Fruit fly (Drosophila melanogaster) whole organism, embryonic: ENCODE measurements around the gene CG6356.
A peak's percentile ranks its signal among the peaks of the same experiment; 100 is the strongest.

ENCODE experiments used
- Atf3 ChIP-seq: fragments of 200-800 bp; sonication (Bioruptor generic); optimal IDR thresholded peaks from 3 replicates; lab custom pipeline; 2016; ENCODE audit warnings: missing biosample characterization, missing genetic modification characterization
- Awh ChIP-seq: fragments of 200-800 bp; sonication (Bioruptor generic); IDR thresholded peaks from 2 replicates; pipeline ENCODE4, ENCODE4 v1.3.6; 2022; ENCODE audit warnings: missing biosample characterization, missing genetic modification characterization
- BtbVII ChIP-seq: fragments of 200-800 bp; sonication (Bioruptor generic); optimal IDR thresholded peaks from 3 replicates; lab custom pipeline; 2017; ENCODE audit warnings: missing biosample characterization, mild to moderate bottlenecking, missing genetic modification characterization
- CG10147 ChIP-seq: fragments of 200-800 bp; sonication (Bioruptor generic); optimal IDR thresholded peaks from 2 replicates; lab custom pipeline; 2019; ENCODE audit warnings: missing biosample characterization, mild to moderate bottlenecking, missing genetic modification characterization, moderate library complexity
- CG10321 ChIP-seq: fragments of 200-800 bp; sonication (Bioruptor generic); IDR thresholded peaks from 2 replicates; pipeline ENCODE4 v1.3.6; 2022; ENCODE audit warnings: missing biosample characterization, missing genetic modification characterization
- CG10959 ChIP-seq: fragments of 200-800 bp; sonication (Bioruptor generic); IDR thresholded peaks from 2 replicates; pipeline ENCODE4 v1.3.6; 2022; ENCODE audit warnings: missing biosample characterization, missing genetic modification characterization
- CG12299 ChIP-seq: fragments of 200-800 bp; sonication (Bioruptor generic); optimal IDR thresholded peaks from 2 replicates; lab custom pipeline; 2018; ENCODE audit warnings: missing biosample characterization, mild to moderate bottlenecking, missing genetic modification characterization
- CG13123 ChIP-seq: fragments of 200-800 bp; sonication (Bioruptor generic); optimal IDR thresholded peaks from 2 replicates; lab custom pipeline; 2016; ENCODE audit warnings: missing biosample characterization, missing genetic modification characterization
- CG17359 ChIP-seq: fragments of 200-800 bp; sonication (Bioruptor generic); optimal IDR thresholded peaks from 3 replicates; lab custom pipeline; 2018; ENCODE audit warnings: missing biosample characterization, mild to moderate bottlenecking, missing genetic modification characterization, moderate library complexity
- CG18599 ChIP-seq: fragments of 200-800 bp; sonication (Bioruptor generic); optimal IDR thresholded peaks from 3 replicates; lab custom pipeline; 2017; ENCODE audit warnings: missing biosample characterization, missing genetic modification characterization, mild to moderate bottlenecking, moderate library complexity, missing genetic modification reagents
- CG2202 ChIP-seq: fragments of 200-800 bp; sonication (Bioruptor generic); optimal IDR thresholded peaks from 2 replicates; lab custom pipeline; 2018; ENCODE audit warnings: missing biosample characterization, mild to moderate bottlenecking, missing genetic modification characterization
- CG31224 ChIP-seq: fragments of 200-800 bp; sonication (Bioruptor generic); IDR thresholded peaks from 2 replicates; pipeline ENCODE4 v1.3.6; 2022; ENCODE audit warnings: missing biosample characterization, missing genetic modification characterization
- CG34376 ChIP-seq: fragments of 200-800 bp; sonication (Bioruptor generic); optimal IDR thresholded peaks from 2 replicates; lab custom pipeline; 2018; ENCODE audit warnings: missing biosample characterization, mild to moderate bottlenecking, missing genetic modification characterization
- CG42726 ChIP-seq: fragments of 200-800 bp; sonication (Bioruptor generic); IDR thresholded peaks from 2 replicates; pipeline ENCODE4 v1.3.6; 2022; ENCODE audit warnings: missing biosample characterization, missing genetic modification characterization; ENCODE audit not compliant: partially characterized antibody
- CG5180 ChIP-seq: fragments of 200-800 bp; sonication (Bioruptor generic); optimal IDR thresholded peaks from 3 replicates; lab custom pipeline; 2017; ENCODE audit warnings: missing biosample characterization, missing genetic modification characterization, mild to moderate bottlenecking, moderate library complexity, missing genetic modification reagents
- CG6854 ChIP-seq: fragments of 200-800 bp; sonication (Bioruptor generic); optimal IDR thresholded peaks from 3 replicates; lab custom pipeline; 2017; ENCODE audit warnings: missing biosample characterization, mild to moderate bottlenecking, missing genetic modification characterization
- CG7372 ChIP-seq: fragments of 200-800 bp; sonication (Bioruptor generic); IDR thresholded peaks from 2 replicates; pipeline ENCODE4 v1.3.6; 2022; ENCODE audit warnings: missing biosample characterization, missing genetic modification characterization
- CG7987 ChIP-seq: fragments of 200-800 bp; sonication (Bioruptor generic); optimal IDR thresholded peaks from 2 replicates; lab custom pipeline; 2018; ENCODE audit warnings: missing biosample characterization, mild to moderate bottlenecking, missing genetic modification characterization, moderate library complexity
- Dek ChIP-seq: fragments of 200-800 bp; sonication (Bioruptor generic); optimal IDR thresholded peaks from 3 replicates; lab custom pipeline; 2019; ENCODE audit warnings: missing biosample characterization, mild to moderate bottlenecking, missing genetic modification characterization, moderate library complexity
- HLH3B ChIP-seq: fragments of 200-800 bp; sonication (Bioruptor generic); IDR thresholded peaks from 2 replicates; pipeline ENCODE4 v1.3.6; 2022; ENCODE audit warnings: missing biosample characterization, missing genetic modification characterization
- HmgZ ChIP-seq: fragments of 200-800 bp; sonication (Bioruptor generic); optimal IDR thresholded peaks from 2 replicates; lab custom pipeline; 2018; ENCODE audit warnings: missing biosample characterization, mild to moderate bottlenecking, missing genetic modification characterization
- Jarid2 ChIP-seq: fragments of 200-800 bp; sonication (Bioruptor generic); optimal IDR thresholded peaks from 3 replicates; lab custom pipeline; 2017; ENCODE audit warnings: mild to moderate bottlenecking, missing biosample characterization, missing genetic modification reagents, missing genetic modification characterization
- NC2α ChIP-seq: fragments of 200-800 bp; sonication (Bioruptor generic); optimal IDR thresholded peaks from 2 replicates; lab custom pipeline; 2016; ENCODE audit warnings: missing biosample characterization, missing genetic modification characterization
- Neu2 ChIP-seq: fragments of 200-800 bp; sonication (Bioruptor generic); optimal IDR thresholded peaks from 3 replicates; lab custom pipeline; 2016; ENCODE audit warnings: missing biosample characterization, missing genetic modification characterization, borderline replicate concordance
- Pdp1 ChIP-seq, 2 experiments: fragments of 200-800 bp; sonication (Bioruptor generic); optimal IDR thresholded peaks; 3 replicates each; lab custom pipeline; 2016; ENCODE audit warnings: missing biosample characterization in 2 of 2, missing genetic modification characterization in 2 of 2, mild to moderate bottlenecking in 1 of 2, moderate library complexity in 1 of 2
- Ptx1 ChIP-seq: fragments of 200-800 bp; sonication (Bioruptor generic); IDR thresholded peaks from 2 replicates; pipeline ENCODE4 v1.3.6; 2022; ENCODE audit warnings: missing biosample characterization, missing genetic modification characterization
- ato ChIP-seq: fragments of 200-800 bp; sonication (Bioruptor generic); IDR thresholded peaks from 2 replicates; pipeline ENCODE4 v1.3.6; 2022; ENCODE audit warnings: missing biosample characterization, missing genetic modification characterization; ENCODE audit not compliant: partially characterized antibody
- br ChIP-seq: fragments of >200 bp; optimal IDR thresholded peaks from 2 replicates; lab custom pipeline; 2017
- chinmo ChIP-seq: fragments of 200-800 bp; sonication (Bioruptor generic); IDR thresholded peaks from 4 replicates; pipeline ENCODE4 v1.3.6; 2022; ENCODE audit warnings: missing biosample characterization, missing genetic modification characterization; ENCODE audit not compliant: partially characterized antibody
- cwo ChIP-seq: fragments of 200-800 bp; sonication (Bioruptor generic); optimal IDR thresholded peaks from 3 replicates; lab custom pipeline; 2017; ENCODE audit warnings: missing biosample characterization, missing genetic modification characterization, mild to moderate bottlenecking, moderate library complexity, missing genetic modification reagents
- en ChIP-seq: fragments of 200-800 bp; sonication (Bioruptor generic); optimal IDR thresholded peaks from 2 replicates; lab custom pipeline; 2016; ENCODE audit warnings: missing biosample characterization, missing genetic modification characterization
- fd102C ChIP-seq: fragments of 200-800 bp; sonication (Bioruptor generic); optimal IDR thresholded peaks from 2 replicates; lab custom pipeline; 2018; ENCODE audit warnings: missing biosample characterization, mild to moderate bottlenecking, missing genetic modification characterization, moderate library complexity
- fd64A ChIP-seq: fragments of 200-800 bp; sonication (Bioruptor generic); optimal IDR thresholded peaks from 3 replicates; lab custom pipeline; 2018; ENCODE audit warnings: missing biosample characterization, mild to moderate bottlenecking, missing genetic modification characterization
- grau ChIP-seq: fragments of 200-800 bp; optimal IDR thresholded peaks from 3 replicates; lab custom pipeline; 2019; ENCODE audit warnings: missing biosample characterization, mild to moderate bottlenecking, missing genetic modification characterization, moderate library complexity
- h ChIP-seq: fragments of >200 bp; optimal IDR thresholded peaks from 2 replicates; lab custom pipeline; 2017
- inv ChIP-seq: fragments of 200-800 bp; sonication (Bioruptor generic); IDR thresholded peaks from 2 replicates; pipeline ENCODE4 v1.3.6; 2022; ENCODE audit warnings: missing biosample characterization, missing genetic modification characterization; ENCODE audit not compliant: partially characterized antibody
- jumu ChIP-seq: fragments of 200-800 bp; sonication (Bioruptor generic); optimal IDR thresholded peaks from 3 replicates; lab custom pipeline; 2016; ENCODE audit warnings: missing biosample characterization, missing genetic modification characterization
- nerfin-1 ChIP-seq: fragments of 200-800 bp; sonication (Bioruptor generic); optimal IDR thresholded peaks from 3 replicates; lab custom pipeline; 2019; ENCODE audit warnings: missing biosample characterization, mild to moderate bottlenecking, missing genetic modification characterization, moderate library complexity
- nerfin-2 ChIP-seq: fragments of 200-800 bp; sonication (Bioruptor generic); IDR thresholded peaks from 2 replicates; pipeline ENCODE4 v1.3.6; 2022; ENCODE audit warnings: missing biosample characterization, missing genetic modification characterization; ENCODE audit not compliant: partially characterized antibody
- pb ChIP-seq: fragments of 200-800 bp; sonication (Bioruptor generic); optimal IDR thresholded peaks from 3 replicates; lab custom pipeline; 2016; ENCODE audit warnings: missing biosample characterization, missing genetic modification characterization
- pzg ChIP-seq: fragments of 200-800 bp; sonication (Bioruptor generic); optimal IDR thresholded peaks from 3 replicates; lab custom pipeline; 2018; ENCODE audit warnings: missing biosample characterization, mild to moderate bottlenecking, missing genetic modification characterization, moderate library complexity
- ranshi ChIP-seq: fragments of 200-800 bp; sonication (Bioruptor generic); IDR thresholded peaks from 2 replicates; pipeline ENCODE4 v1.3.6; 2022; ENCODE audit warnings: missing biosample characterization, missing genetic modification characterization
- rib ChIP-seq: fragments of 200-800 bp; sonication (Bioruptor generic); IDR thresholded peaks from 2 replicates; pipeline ENCODE4 v1.3.6; 2022; ENCODE audit warnings: missing biosample characterization, missing genetic modification characterization
- scrt ChIP-seq: fragments of 200-800 bp; sonication (Bioruptor generic); optimal IDR thresholded peaks from 2 replicates; lab custom pipeline; 2018; ENCODE audit warnings: missing biosample characterization, mild to moderate bottlenecking, missing genetic modification characterization, moderate library complexity
- sima ChIP-seq: fragments of 200-800 bp; sonication (Bioruptor generic); optimal IDR thresholded peaks from 2 replicates; lab custom pipeline; 2016; ENCODE audit warnings: missing biosample characterization, missing genetic modification characterization
- sob ChIP-seq: fragments of 200-800 bp; sonication (Bioruptor generic); IDR thresholded peaks from 2 replicates; pipeline ENCODE4 v1.3.6; 2022; ENCODE audit warnings: missing biosample characterization, missing genetic modification characterization
- stc ChIP-seq: fragments of 200-800 bp; sonication (Bioruptor generic); IDR thresholded peaks from 2 replicates; pipeline ENCODE4 v1.3.6; 2022; ENCODE audit warnings: missing biosample characterization, missing genetic modification characterization
- stwl ChIP-seq: fragments of 200-800 bp; sonication (Bioruptor generic); optimal IDR thresholded peaks from 3 replicates; lab custom pipeline; 2018; ENCODE audit warnings: missing biosample characterization, mild to moderate bottlenecking, missing genetic modification characterization, moderate library complexity
- tx ChIP-seq: fragments of 200-800 bp; sonication (Bioruptor generic); optimal IDR thresholded peaks from 2 replicates; lab custom pipeline; 2016; ENCODE audit warnings: missing biosample characterization, missing genetic modification characterization
- vnd ChIP-seq: fragments of 200-800 bp; sonication (Bioruptor generic); IDR thresholded peaks from 3 replicates; pipeline ENCODE4 v1.3.6; 2022; ENCODE audit warnings: missing biosample characterization, missing genetic modification characterization; ENCODE audit not compliant: partially characterized antibody

Gene CG6356

DNA sequence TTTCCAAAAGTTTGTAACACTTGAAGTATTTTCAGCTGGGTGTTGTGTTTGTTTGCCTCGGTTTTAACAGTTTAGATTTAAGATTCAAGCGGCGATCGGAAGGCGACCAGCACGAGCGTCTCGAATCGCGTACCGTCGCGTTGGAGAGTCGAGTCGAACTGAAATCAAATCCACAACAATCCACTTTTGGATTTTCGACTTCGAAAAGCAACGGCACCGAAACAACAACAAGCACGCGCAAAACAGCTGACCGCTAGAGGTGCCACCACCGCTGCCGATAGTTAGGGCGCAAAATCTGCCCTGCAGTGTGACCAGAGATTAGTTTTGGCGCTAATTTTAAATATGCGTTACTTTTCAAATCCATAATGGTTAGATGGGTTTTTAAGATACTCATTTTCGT lies 12.7 kb upstream of the CG6356 start, which contains the start of gene jar (continued):
- TF ChIP-seq Ptx1 = 0 out of 2 replicates have a peak, but pooled peaks have one; percentile 17
- peak; percentile 24 for TF ChIP-seq CG2202 (tag; lab: Kevin White, UChicago)
- peak; percentile 25; the same call in 1 of the 2 replicates for TF ChIP-seq ranshi
- TF ChIP-seq HmgZ (tag; lab: Kevin White, UChicago) = peak; percentile 68
- TF ChIP-seq ato (GFP tag; lab: Robert Waterston, UW) = peak; percentile 88
- peak; percentile 83 for TF ChIP-seq inv (GFP tag; lab: Robert Waterston, UW)
- TF ChIP-seq sima (GFP tag; lab: Kevin White, UChicago) = no peak
- peak; percentile 28 for TF ChIP-seq pb
- TF ChIP-seq fd102C (GFP tag; lab: Kevin White, UChicago) = peak; percentile 21
- peak; percentile 92 for TF ChIP-seq CG42726
- peak; percentile 79 for TF ChIP-seq CG34376 (GFP tag; lab: Kevin White, UChicago)
- TF ChIP-seq chinmo = peak; percentile 95; the same call in 3 of the 4 replicates
- 0 out of 2 replicates have a peak, but pooled peaks have one; percentile 45 for TF ChIP-seq Awh (GFP tag; lab: Robert Waterston, UW)
- no peak for TF ChIP-seq tx
- TF ChIP-seq cwo (GFP tag; lab: Kevin White, UChicago) = no peak
- TF ChIP-seq scrt = peak; percentile 22
- TF ChIP-seq Pdp1 (GFP tag; optimal IDR thresholded peaks at IDR 0.05; lab: Kevin White, UChicago) = peak in 1 of 2 experiments; percentile 12
- peak; percentile 43 for TF ChIP-seq grau (tag; lab: Kevin White, UChicago)
- peak; percentile 54; the same call in 1 of the 2 replicates for TF ChIP-seq nerfin-2
- peak; percentile 1 for TF ChIP-seq CG18599 (GFP tag; lab: Kevin White, UChicago)
- TF ChIP-seq nerfin-1 (tag; lab: Kevin White, UChicago) = peak; percentile 50
- no peak for TF ChIP-seq jumu
- peak; percentile 38 for TF ChIP-seq CG17359 (tag; lab: Kevin White, UChicago)
- peak; percentile 56 for TF ChIP-seq CG5180 (GFP tag; lab: Kevin White, UChicago)
- TF ChIP-seq rib (GFP tag; lab: Robert Waterston, UW) = peak; percentile 65
- peak; percentile 1 for TF ChIP-seq fd64A (GFP tag; lab: Kevin White, UChicago)
- TF ChIP-seq CG7987 (GFP tag; lab: Kevin White, UChicago) = peak; percentile 71
- peak; percentile 25 for TF ChIP-seq Dek
- no peak for TF ChIP-seq CG7372 (GFP tag; lab: Robert Waterston, UW)
- no peak for TF ChIP-seq h
- peak; percentile 74 for TF ChIP-seq vnd (GFP tag; lab: Robert Waterston, UW)
- peak; percentile 66 for TF ChIP-seq CG10147 (GFP tag; lab: Kevin White, UChicago)
- TF ChIP-seq CG12299 (tag; lab: Kevin White, UChicago) = no peak
- TF ChIP-seq CG10321 = no peak
- TF ChIP-seq HLH3B = peak; percentile 9; the same call in 1 of the 2 replicates
- TF ChIP-seq BtbVII (GFP tag; lab: Kevin White, UChicago) = peak; percentile 45
- peak; percentile 46; the same call in 1 of the 2 replicates for TF ChIP-seq sob (GFP tag; lab: Robert Waterston, UW)
- no peak for TF ChIP-seq Neu2 (GFP tag; lab: Kevin White, UChicago)
- peak; percentile 35 for TF ChIP-seq stwl (tag; lab: Kevin White, UChicago)
- peak; percentile 97 for TF ChIP-seq pzg (GFP tag; lab: Kevin White, UChicago)
- no peak for TF ChIP-seq Atf3 (GFP tag; lab: Kevin White, UChicago)
- no peak for TF ChIP-seq en (GFP tag; lab: Kevin White, UChicago)
- TF ChIP-seq CG6854 (GFP tag; lab: Kevin White, UChicago) = no peak
- peak; percentile 57 for TF ChIP-seq stc (GFP tag; lab: Robert Waterston, UW)
- peak; percentile 99 for TF ChIP-seq Jarid2 (GFP tag; lab: Kevin White, UChicago)
- peak; percentile 3 for TF ChIP-seq CG13123 (GFP tag; lab: Kevin White, UChicago)
- no peak for TF ChIP-seq CG31224 (GFP tag; lab: Robert Waterston, UW)
- TF ChIP-seq br = no peak
- peak; percentile 24 for TF ChIP-seq NC2α (GFP tag; lab: Kevin White, UChicago)
- TF ChIP-seq CG10959 (GFP tag; lab: Robert Waterston, UW) = no peak
